Fruit fly (Drosophila melanogaster): ENCODE data around the gene spz3.

- TF ChIP-seq CG34367 (tag; optimal IDR thresholded peaks at IDR 0.05) (no peak), CG4496 (GFP tag; IDR thresholded peaks at IDR 0.05) (no peak), rn (GFP tag; IDR thresholded peaks at IDR 0.05) (no peak), CG10348 (GFP tag; IDR thresholded peaks at IDR 0.05) (no peak), CG8301 (tag; optimal IDR thresholded peaks at IDR 0.05) (no peak), D1 (tag; optimal IDR thresholded peaks at IDR 0.05) (no peak), CG13204 (GFP tag; optimal IDR thresholded peaks at IDR 0.05) (no peak)
Observed at dm6 chr2L:7861733-7862132, 17.6 kb downstream of the spz3 start.

All from whole organism, pupa.